Worm (Caenorhabditis elegans) whole organism, late embryonic: Measurements from ENCODE around the gene ugt-12.

ENCODE experiments used
- ama-1 ChIP-seq: fragments of 150-350 bp; optimal IDR thresholded peaks from 2 replicates; lab custom pipeline; 2014
- ceh-6 ChIP-seq: fragments of 200-800 bp; sonication (Bioruptor generic); optimal IDR thresholded peaks from 2 replicates; lab custom pipeline; 2018; ENCODE audit warnings: mild to moderate bottlenecking, missing genetic modification characterization, missing compliant biosample characterization
- ceh-9 ChIP-seq: sonication (generic microtip); optimal IDR thresholded peaks from 2 replicates; lab custom pipeline; 2016; ENCODE audit warnings: mild to moderate bottlenecking, missing genetic modification characterization, inconsistent platforms, missing compliant biosample characterization
- elt-2 ChIP-seq: sonication (generic microtip); optimal IDR thresholded peaks from 2 replicates; lab custom pipeline; 2016; ENCODE audit warnings: missing genetic modification reagents, missing genetic modification characterization, missing compliant biosample characterization
- fkh-10 ChIP-seq: fragments of 150-350 bp; optimal IDR thresholded peaks from 2 replicates; lab custom pipeline; 2014; ENCODE audit warnings: missing biosample characterization, missing genetic modification reagents, missing genetic modification characterization
- nhr-11 ChIP-seq: fragments of 150-350 bp; optimal IDR thresholded peaks from 2 replicates; lab custom pipeline; 2014; ENCODE audit warnings: missing biosample characterization, missing genetic modification characterization
- pha-2 ChIP-seq: sonication (generic microtip); optimal IDR thresholded peaks from 2 replicates; lab custom pipeline; 2017; ENCODE audit warnings: mild to moderate bottlenecking, missing genetic modification characterization, missing compliant biosample characterization
- pha-4 ChIP-seq: fragments of 150-350 bp; optimal IDR thresholded peaks from 2 replicates; lab custom pipeline; 2018; ENCODE audit warnings: missing biosample characterization, missing genetic modification reagents, missing genetic modification characterization
- pqm-1 ChIP-seq: sonication (generic microtip); optimal IDR thresholded peaks from 2 replicates; lab custom pipeline; 2016; ENCODE audit warnings: missing genetic modification characterization, missing compliant biosample characterization
- ref-2 ChIP-seq: sonication (generic microtip); optimal IDR thresholded peaks from 2 replicates; lab custom pipeline; 2016; ENCODE audit warnings: missing genetic modification characterization, missing compliant biosample characterization
- syd-9 ChIP-seq: sonication (generic microtip); optimal IDR thresholded peaks from 2 replicates; lab custom pipeline; 2016; ENCODE audit warnings: mild to moderate bottlenecking, missing genetic modification characterization, moderate library complexity, missing compliant biosample characterization
- unc-3 ChIP-seq, 2 experiments: fragments of 200-800 bp in 1 of 2; sonication (Bioruptor generic) in 1 of 2; sonication (generic microtip) in 1 of 2; conservative IDR thresholded peaks in 1 of 2; optimal IDR thresholded peaks in 1 of 2; 2 replicates each; pipeline versions ENCODE4 v1.3.6 to Lab custom; 2016 to 2022; ENCODE audit warnings: missing compliant biosample characterization in 2 of 2, missing genetic modification characterization in 2 of 2, missing genetic modification reagents in 1 of 2
- unc-42 ChIP-seq: sonication (generic microtip); optimal IDR thresholded peaks from 2 replicates; lab custom pipeline; 2016; ENCODE audit warnings: missing genotype, missing genetic modification characterization, missing compliant biosample characterization
- unc-55 ChIP-seq: sonication (generic microtip); optimal IDR thresholded peaks from 2 replicates; lab custom pipeline; 2017; ENCODE audit warnings: missing biosample characterization, missing genetic modification reagents, missing genetic modification characterization

- TF ChIP-seq ref-2 (tag; lab: Kevin White, UChicago) (no peak), pha-4 (tag; lab: Kevin White, UChicago) (no peak), syd-9 (tag; lab: Kevin White, UChicago) (no peak), unc-3 (GFP tag; conservative IDR thresholded peaks at IDR 0.05; lab: Robert Waterston, UW) (no peak), unc-3 (tag; optimal IDR thresholded peaks at IDR 0.05; lab: Kevin White, UChicago) (no peak), ama-1 (lab: Kevin White, UChicago) (no peak), pha-2 (tag; lab: Kevin White, UChicago) (no peak), nhr-11 (no peak), elt-2 (tag; lab: Kevin White, UChicago) (no peak), unc-42 (tag; lab: Kevin White, UChicago) (no peak), fkh-10 (GFP tag; lab: Kevin White, UChicago) (no peak), unc-55 (GFP tag; lab: Kevin White, UChicago) (no peak), ceh-6 (GFP tag; lab: Kevin White, UChicago) (no peak), pqm-1 (tag; lab: Kevin White, UChicago) (no peak), ceh-9 (tag; lab: Kevin White, UChicago) (no peak)
Observed at ce11 chrV:4865364-4865763, 24.1 kb downstream of the ugt-12 start, which contains the start of gene srd-32.
